Worm (Caenorhabditis elegans) whole organism, young adult: ENCODE results near the gene AH6.3.
A peak's percentile ranks its signal among the peaks of the same experiment; 100 is the strongest.

ENCODE experiments used
- B0035.1 ChIP-seq: sonication (generic microtip); optimal IDR thresholded peaks from 2 replicates; lab custom pipeline; 2016; ENCODE audit warnings: missing genetic modification characterization, mild to moderate bottlenecking, missing compliant biosample characterization, missing genotype, missing genetic modification reagents
- C17E4.6 ChIP-seq: fragments of 200-800 bp; sonication (Bioruptor generic); IDR thresholded peaks from 2 replicates; pipeline ENCODE4 v1.3.6; 2022; ENCODE audit warnings: missing genetic modification reagents, missing genetic modification characterization, missing compliant biosample characterization
- D2030.7 ChIP-seq: fragments of 200-800 bp; sonication (Bioruptor generic); IDR thresholded peaks from 2 replicates; pipeline ENCODE4 v1.3.6; 2022; ENCODE audit warnings: missing genetic modification reagents, missing genetic modification characterization, missing compliant biosample characterization
- F49E8.2 ChIP-seq: sonication (generic microtip); optimal IDR thresholded peaks from 3 replicates; lab custom pipeline; 2017; ENCODE audit warnings: missing genetic modification characterization, mild to moderate bottlenecking, missing compliant biosample characterization, antibody characterized with exemption, moderate library complexity; ENCODE audit not compliant: insufficient read depth
- F52B5.7 ChIP-seq: sonication (generic microtip); optimal IDR thresholded peaks from 2 replicates; lab custom pipeline; 2016; ENCODE audit warnings: mild to moderate bottlenecking, missing genetic modification characterization, missing compliant biosample characterization
- F55B11.4 ChIP-seq: sonication (generic microtip); optimal IDR thresholded peaks from 2 replicates; lab custom pipeline; 2016; ENCODE audit warnings: missing compliant biosample characterization, missing genetic modification characterization, borderline replicate concordance; ENCODE audit not compliant: insufficient read depth
- F57C9.4 ChIP-seq: sonication (generic microtip); optimal IDR thresholded peaks from 2 replicates; lab custom pipeline; 2017; ENCODE audit warnings: mild to moderate bottlenecking, missing genetic modification characterization, missing compliant biosample characterization
- T07F8.4 ChIP-seq: sonication (generic microtip); optimal IDR thresholded peaks from 2 replicates; lab custom pipeline; 2016; ENCODE audit warnings: mild to moderate bottlenecking, missing genetic modification characterization, moderate library complexity, missing compliant biosample characterization
- Y53G8AR.9 ChIP-seq: fragments of 200-800 bp; sonication (Bioruptor generic); conservative IDR thresholded peaks from 2 replicates; pipeline ENCODE4 v1.3.6; 2022; ENCODE audit warnings: missing genetic modification reagents, missing genetic modification characterization, missing compliant biosample characterization
- Y56A3A.18 ChIP-seq: fragments of 200-800 bp; sonication (Bioruptor generic); IDR thresholded peaks from 2 replicates; pipeline ENCODE4 v1.3.6; 2022; ENCODE audit warnings: missing genetic modification reagents, missing genetic modification characterization, missing compliant biosample characterization
- Y79H2A.3 ChIP-seq: fragments of 200-800 bp; sonication (Bioruptor generic); conservative IDR thresholded peaks from 2 replicates; pipeline ENCODE4 v1.3.6; 2022; ENCODE audit warnings: missing genetic modification reagents, missing genetic modification characterization, missing compliant biosample characterization
- Y95B8A.8 ChIP-seq: fragments of 200-800 bp; sonication (Bioruptor generic); IDR thresholded peaks from 2 replicates; pipeline ENCODE4 v1.3.6; 2022; ENCODE audit warnings: missing genetic modification reagents, missing genetic modification characterization, missing compliant biosample characterization
- ZK185.1 ChIP-seq: sonication (generic microtip); optimal IDR thresholded peaks from 2 replicates; lab custom pipeline; 2016; ENCODE audit warnings: mild to moderate bottlenecking, missing genetic modification characterization, missing compliant biosample characterization; ENCODE audit not compliant: poor library complexity, severe bottlenecking
- akir-1 ChIP-seq: fragments of 200-800 bp; sonication (Bioruptor generic); optimal IDR thresholded peaks from 2 replicates; lab custom pipeline; 2018; ENCODE audit warnings: mild to moderate bottlenecking, missing genetic modification characterization, moderate library complexity, missing compliant biosample characterization
- ama-1 ChIP-seq, 3 experiments: fragments of 150-350 bp in 1 of 3; sonication (generic microtip) in 2 of 3; optimal IDR thresholded peaks; 2 replicates each; lab custom pipeline; 2014 to 2018; ENCODE audit warnings: missing biosample characterization in 2 of 3, missing genetic modification characterization in 2 of 3, missing genetic modification reagents in 2 of 3
- athp-1 ChIP-seq: sonication (generic microtip); optimal IDR thresholded peaks from 2 replicates; lab custom pipeline; 2017; ENCODE audit warnings: mild to moderate bottlenecking, missing genetic modification characterization, missing compliant biosample characterization
- attf-6 ChIP-seq: fragments of 200-800 bp; sonication (Bioruptor generic); IDR thresholded peaks from 2 replicates; pipeline ENCODE4 v1.3.6; 2022; ENCODE audit warnings: missing genetic modification reagents, missing genetic modification characterization, missing compliant biosample characterization
- bed-2 ChIP-seq: fragments of 200-800 bp; sonication (Bioruptor generic); IDR thresholded peaks from 2 replicates; pipeline ENCODE4 v1.3.6; 2022; ENCODE audit warnings: missing genetic modification reagents, missing genetic modification characterization, missing compliant biosample characterization
- ccch-3 ChIP-seq: fragments of 200-800 bp; sonication (Bioruptor generic); optimal IDR thresholded peaks from 2 replicates; lab custom pipeline; 2018; ENCODE audit warnings: mild to moderate bottlenecking, missing genetic modification characterization, missing compliant biosample characterization
- cebp-1 ChIP-seq, 2 experiments: fragments of 200-800 bp in 1 of 2; sonication (Bioruptor generic) in 1 of 2; sonication (generic microtip) in 1 of 2; IDR thresholded peaks in 1 of 2; optimal IDR thresholded peaks in 1 of 2; 2 replicates each; pipeline versions ENCODE4 v1.3.6 to Lab custom; 2017 to 2022; ENCODE audit warnings: missing compliant biosample characterization in 2 of 2, missing genetic modification characterization in 2 of 2, mild to moderate bottlenecking in 1 of 2, missing genetic modification reagents in 1 of 2, moderate library complexity in 1 of 2
- chd-7 ChIP-seq: sonication (generic microtip); optimal IDR thresholded peaks from 2 replicates; lab custom pipeline; 2016; ENCODE audit warnings: mild to moderate bottlenecking, missing genetic modification characterization, moderate library complexity, missing compliant biosample characterization
- dpff-1 ChIP-seq: sonication (generic microtip); optimal IDR thresholded peaks from 2 replicates; lab custom pipeline; 2017; ENCODE audit warnings: mild to moderate bottlenecking, missing genetic modification characterization, missing compliant biosample characterization
- efl-1 ChIP-seq: fragments of 150-350 bp; optimal IDR thresholded peaks from 2 replicates; lab custom pipeline; 2014; ENCODE audit warnings: missing biosample characterization, missing genetic modification reagents, missing genetic modification characterization
- egrh-3 ChIP-seq: fragments of 200-800 bp; sonication (Bioruptor generic); IDR thresholded peaks from 2 replicates; pipeline ENCODE4 v1.3.6; 2022; ENCODE audit warnings: missing genetic modification reagents, missing genetic modification characterization, missing compliant biosample characterization
- ekl-4 ChIP-seq: fragments of 200-800 bp; sonication (Bioruptor generic); IDR thresholded peaks from 2 replicates; pipeline ENCODE4 v1.3.6; 2022; ENCODE audit warnings: missing genetic modification reagents, missing genetic modification characterization, missing compliant biosample characterization
- hlh-12 ChIP-seq: sonication (generic microtip); optimal IDR thresholded peaks from 2 replicates; lab custom pipeline; 2016; ENCODE audit warnings: missing genetic modification characterization, missing compliant biosample characterization
- hlh-26 ChIP-seq: fragments of 200-800 bp; sonication (Bioruptor generic); conservative IDR thresholded peaks from 2 replicates; pipeline ENCODE4 v1.3.6; 2022; ENCODE audit warnings: missing genetic modification reagents, missing genetic modification characterization, missing compliant biosample characterization
- hmg-1.2 ChIP-seq: fragments of 200-800 bp; sonication (Bioruptor generic); IDR thresholded peaks from 2 replicates; pipeline ENCODE4 v1.3.6; 2022; ENCODE audit warnings: missing genetic modification reagents, missing genetic modification characterization, missing compliant biosample characterization
- lag-1 ChIP-seq: fragments of 200-800 bp; sonication (Bioruptor generic); IDR thresholded peaks from 2 replicates; pipeline ENCODE4 v1.3.6; 2022; ENCODE audit warnings: missing genetic modification reagents, missing genetic modification characterization, missing compliant biosample characterization
- lir-1 ChIP-seq: fragments of 200-800 bp; sonication (Bioruptor generic); conservative IDR thresholded peaks from 2 replicates; pipeline ENCODE4 v1.3.6; 2022; ENCODE audit warnings: missing genetic modification reagents, missing genetic modification characterization, missing compliant biosample characterization
- lsy-27 ChIP-seq: sonication (generic microtip); optimal IDR thresholded peaks from 2 replicates; lab custom pipeline; 2017; ENCODE audit warnings: missing genetic modification characterization, mild to moderate bottlenecking, missing compliant biosample characterization, antibody characterized with exemption, missing genotype, borderline replicate concordance; ENCODE audit not compliant: insufficient read depth
- madf-10 ChIP-seq: sonication (generic microtip); optimal IDR thresholded peaks from 2 replicates; lab custom pipeline; 2016; ENCODE audit warnings: mild to moderate bottlenecking, missing genetic modification characterization, missing compliant biosample characterization
- mcd-1 ChIP-seq: fragments of 200-800 bp; sonication (Bioruptor generic); IDR thresholded peaks from 2 replicates; pipeline ENCODE4 v1.3.6; 2022; ENCODE audit warnings: missing genetic modification reagents, missing genetic modification characterization, missing compliant biosample characterization
- mxl-1 ChIP-seq: sonication (generic microtip); optimal IDR thresholded peaks from 2 replicates; lab custom pipeline; 2016; ENCODE audit warnings: missing genetic modification characterization, missing compliant biosample characterization
- nfyb-1 ChIP-seq: fragments of 200-800 bp; sonication (Bioruptor generic); IDR thresholded peaks from 2 replicates; pipeline ENCODE4 v1.3.6; 2022; ENCODE audit warnings: missing genetic modification reagents, missing genetic modification characterization, missing compliant biosample characterization
- nhr-27 ChIP-seq: fragments of 200-800 bp; sonication (Bioruptor generic); optimal IDR thresholded peaks from 2 replicates; lab custom pipeline; 2018; ENCODE audit warnings: mild to moderate bottlenecking, missing genetic modification characterization, moderate library complexity, missing compliant biosample characterization
- pbrm-1 ChIP-seq: fragments of 200-800 bp; sonication (Bioruptor generic); IDR thresholded peaks from 2 replicates; pipeline ENCODE4 v1.3.6; 2022; ENCODE audit warnings: missing genetic modification reagents, missing genetic modification characterization, missing compliant biosample characterization
- pha-4 ChIP-seq: fragments of 150-350 bp; sonication (generic microtip); optimal IDR thresholded peaks from 2 replicates; lab custom pipeline; 2014; ENCODE audit warnings: missing biosample characterization, missing genetic modification reagents, missing genetic modification characterization
- repo-1 ChIP-seq: sonication (generic microtip); optimal IDR thresholded peaks from 2 replicates; lab custom pipeline; 2017; ENCODE audit warnings: mild to moderate bottlenecking, missing genetic modification characterization, missing compliant biosample characterization
- rpc-1 ChIP-seq, 2 experiments: fragments of 150-350 bp in 1 of 2; sonication (generic microtip) in 1 of 2; optimal IDR thresholded peaks; 2 replicates each; lab custom pipeline; 2014 to 2018; ENCODE audit warnings: missing biosample characterization in 1 of 2, missing genetic modification characterization in 1 of 2, missing genetic modification reagents in 1 of 2, missing genotype in 1 of 2
- sea-2 ChIP-seq: fragments of 200-800 bp; sonication (Bioruptor generic); IDR thresholded peaks from 2 replicates; pipeline ENCODE4 v1.3.6; 2022; ENCODE audit warnings: missing genetic modification characterization, missing compliant biosample characterization
- snpc-1.1 ChIP-seq: sonication (generic microtip); optimal IDR thresholded peaks from 2 replicates; lab custom pipeline; 2017; ENCODE audit warnings: missing genetic modification characterization, mild to moderate bottlenecking, missing compliant biosample characterization, antibody characterized with exemption, moderate library complexity, missing genotype, missing genetic modification reagents; ENCODE audit not compliant: insufficient read depth
- somi-1 ChIP-seq: fragments of 200-800 bp; sonication (Bioruptor generic); optimal IDR thresholded peaks from 2 replicates; lab custom pipeline; 2018; ENCODE audit warnings: mild to moderate bottlenecking, missing genetic modification characterization, missing compliant biosample characterization
- tbp1 ChIP-seq: fragments of 200-800 bp; sonication (Bioruptor generic); optimal IDR thresholded peaks from 2 replicates; lab custom pipeline; 2018; ENCODE audit warnings: mild to moderate bottlenecking, missing genetic modification characterization, missing compliant biosample characterization
- ztf-18 ChIP-seq: sonication (generic microtip); optimal IDR thresholded peaks from 2 replicates; lab custom pipeline; 2016; ENCODE audit warnings: missing genotype, mild to moderate bottlenecking, missing genetic modification characterization, missing compliant biosample characterization
- ztf-28 ChIP-seq: fragments of 200-800 bp; sonication (Bioruptor generic); IDR thresholded peaks from 2 replicates; pipeline ENCODE4 v1.3.6; 2022; ENCODE audit warnings: missing genetic modification reagents, missing genetic modification characterization, missing compliant biosample characterization

Gene AH6.3

ce11 chrII:9566045-9566444 is 47.2 kb downstream of the AH6.3 start (continued):
- peak; percentile 53 for TF ChIP-seq madf-10 (tag; lab: Kevin White, UChicago)
- no peak for TF ChIP-seq hlh-26
- TF ChIP-seq snpc-1.1 (tag; lab: Kevin White, UChicago): no peak
- TF ChIP-seq rpc-1 (optimal IDR thresholded peaks at IDR 0.05; lab: Kevin White, UChicago): peak; percentile 83
- peak; percentile 95 for TF ChIP-seq rpc-1 (tag; optimal IDR thresholded peaks at IDR 0.05; lab: Kevin White, UChicago)
- peak; percentile 32 for TF ChIP-seq B0035.1
- TF ChIP-seq hmg-1.2 (GFP tag; lab: Robert Waterston, UW): peak; percentile 72
- TF ChIP-seq lag-1 (GFP tag; lab: Robert Waterston, UW): no peak
- TF ChIP-seq pbrm-1 (GFP tag; lab: Robert Waterston, UW): peak; percentile 77
- peak; percentile 29; the same call in 1 of the 2 replicates for TF ChIP-seq egrh-3 (GFP tag; lab: Robert Waterston, UW)
- TF ChIP-seq ekl-4 (GFP tag; lab: Robert Waterston, UW): 0 out of 2 replicates have a peak, but pooled peaks have one; percentile 62
- TF ChIP-seq chd-7 (tag; lab: Kevin White, UChicago): peak; percentile 80
- no peak for TF ChIP-seq dpff-1 (tag; lab: Kevin White, UChicago)
- TF ChIP-seq Y95B8A.8: no peak; the same call in 1 of the 2 replicates
- no peak for TF ChIP-seq F57C9.4 (tag; lab: Kevin White, UChicago)
- TF ChIP-seq ztf-18 (tag; lab: Kevin White, UChicago): peak; percentile 72
- no peak for TF ChIP-seq pha-4 (tag; lab: Kevin White, UChicago)
- no peak for TF ChIP-seq ccch-3 (GFP tag; lab: Kevin White, UChicago)
- TF ChIP-seq somi-1 (GFP tag; lab: Kevin White, UChicago): peak; percentile 65
- peak; percentile 45 for TF ChIP-seq F49E8.2
- TF ChIP-seq T07F8.4: peak; percentile 53
- peak; percentile 56 for TF ChIP-seq ZK185.1 (tag; lab: Kevin White, UChicago)
- TF ChIP-seq nfyb-1: peak; percentile 87
- peak; percentile 83 for TF ChIP-seq F52B5.7 (tag; lab: Kevin White, UChicago)
- TF ChIP-seq bed-2: no peak
- peak; percentile 77; the same call in 1 of the 2 replicates for TF ChIP-seq Y56A3A.18
- TF ChIP-seq Y53G8AR.9 (GFP tag; lab: Robert Waterston, UW): peak; percentile 65; the same call in 1 of the 2 replicates
- TF ChIP-seq nhr-27 (tag; lab: Kevin White, UChicago): no peak
- TF ChIP-seq ztf-28: 0 out of 2 replicates have a peak, but pooled peaks have one; percentile 58
- peak; percentile 90 for TF ChIP-seq mxl-1 (tag; lab: Kevin White, UChicago)
- TF ChIP-seq cebp-1 (GFP tag; IDR thresholded peaks at IDR 0.05; lab: Robert Waterston, UW): no peak
- TF ChIP-seq cebp-1 (tag; optimal IDR thresholded peaks at IDR 0.05; lab: Kevin White, UChicago): peak; percentile 73
- no peak for TF ChIP-seq ama-1 (optimal IDR thresholded peaks at IDR 0.05; lab: Kevin White, UChicago)
- TF ChIP-seq ama-1 (GFP tag; optimal IDR thresholded peaks at IDR 0.05; lab: Kevin White, UChicago): peak in 1 of 2 experiments; percentile 85
- peak; percentile 49; the same call in 1 of the 2 replicates for TF ChIP-seq C17E4.6 (GFP tag; lab: Robert Waterston, UW)
- TF ChIP-seq tbp1: peak; percentile 98
- no peak for TF ChIP-seq sea-2 (GFP tag; lab: Robert Waterston, UW)
- TF ChIP-seq F55B11.4 (tag; lab: Kevin White, UChicago): no peak
- TF ChIP-seq lsy-27 (tag; lab: Kevin White, UChicago): no peak
- peak; percentile 68 for TF ChIP-seq athp-1
- TF ChIP-seq repo-1 (tag; lab: Kevin White, UChicago): peak; percentile 5
- no peak for TF ChIP-seq akir-1 (GFP tag; lab: Kevin White, UChicago)
- TF ChIP-seq mcd-1 (GFP tag; lab: Robert Waterston, UW): peak; percentile 63
- no peak for TF ChIP-seq lir-1
- TF ChIP-seq attf-6 (GFP tag; lab: Robert Waterston, UW): no peak
- peak; percentile 67 for TF ChIP-seq D2030.7 (GFP tag; lab: Robert Waterston, UW)
- no peak for TF ChIP-seq efl-1
- TF ChIP-seq hlh-12: no peak
- TF ChIP-seq Y79H2A.3 (GFP tag; lab: Robert Waterston, UW): 0 out of 2 replicates have a peak, but pooled peaks have one; percentile 51
